Fruit fly (Drosophila melanogaster) whole organism, embryonic: ENCODE data around the gene CG32032.

ENCODE experiments used
- Bgb ChIP-seq: fragments of 200-800 bp; sonication (Bioruptor generic); IDR thresholded peaks from 2 replicates; pipeline ENCODE4 v1.3.6; 2022; ENCODE audit warnings: missing biosample characterization, missing genetic modification characterization; ENCODE audit not compliant: partially characterized antibody
- CG10366 ChIP-seq: fragments of 200-800 bp; sonication (Bioruptor generic); IDR thresholded peaks from 2 replicates; pipeline ENCODE4 v1.3.6; 2022; ENCODE audit warnings: missing biosample characterization, missing genetic modification characterization
- CG12299 ChIP-seq: fragments of 200-800 bp; sonication (Bioruptor generic); optimal IDR thresholded peaks from 2 replicates; lab custom pipeline; 2018; ENCODE audit warnings: missing biosample characterization, mild to moderate bottlenecking, missing genetic modification characterization
- CG12942 ChIP-seq: fragments of 200-800 bp; sonication (Bioruptor generic); optimal IDR thresholded peaks from 3 replicates; lab custom pipeline; 2016; ENCODE audit warnings: missing biosample characterization, missing genetic modification characterization
- CG1603 ChIP-seq: fragments of 200-800 bp; sonication (Bioruptor generic); optimal IDR thresholded peaks from 2 replicates; lab custom pipeline; 2019; ENCODE audit warnings: missing biosample characterization, mild to moderate bottlenecking, missing genetic modification characterization, moderate library complexity
- CG18262 ChIP-seq: fragments of 200-800 bp; optimal IDR thresholded peaks from 3 replicates; lab custom pipeline; 2019; ENCODE audit warnings: missing biosample characterization, mild to moderate bottlenecking, missing genetic modification characterization, moderate library complexity
- CG2129 ChIP-seq: fragments of 200-800 bp; sonication (Bioruptor generic); IDR thresholded peaks from 2 replicates; pipeline ENCODE4 v1.3.6; 2022; ENCODE audit warnings: missing biosample characterization, missing genetic modification characterization; ENCODE audit not compliant: partially characterized antibody
- CG2199 ChIP-seq: fragments of 200-800 bp; sonication (Bioruptor generic); IDR thresholded peaks from 3 replicates; pipeline ENCODE4 v1.3.6; 2022; ENCODE audit warnings: missing biosample characterization, missing genetic modification characterization
- CG2202 ChIP-seq: fragments of 200-800 bp; sonication (Bioruptor generic); optimal IDR thresholded peaks from 2 replicates; lab custom pipeline; 2018; ENCODE audit warnings: missing biosample characterization, mild to moderate bottlenecking, missing genetic modification characterization
- CG3281 ChIP-seq: fragments of 200-800 bp; sonication (Bioruptor generic); optimal IDR thresholded peaks from 3 replicates; lab custom pipeline; 2017; ENCODE audit warnings: missing biosample characterization, mild to moderate bottlenecking, missing genetic modification characterization
- CG6175 ChIP-seq: fragments of 200-800 bp; sonication (Bioruptor generic); IDR thresholded peaks from 3 replicates; pipeline ENCODE4 v1.3.6; 2022; ENCODE audit warnings: missing biosample characterization, missing genetic modification characterization
- CG6791 ChIP-seq: fragments of 200-800 bp; sonication (Bioruptor generic); IDR thresholded peaks from 3 replicates; pipeline ENCODE4 v1.3.6; 2022; ENCODE audit warnings: missing biosample characterization, missing genetic modification characterization; ENCODE audit not compliant: partially characterized antibody
- CG8924 ChIP-seq: fragments of 200-800 bp; optimal IDR thresholded peaks from 3 replicates; lab custom pipeline; 2019; ENCODE audit warnings: missing biosample characterization, mild to moderate bottlenecking, missing genetic modification characterization, moderate library complexity
- CG9797 ChIP-seq: fragments of 200-800 bp; sonication (Bioruptor generic); optimal IDR thresholded peaks from 3 replicates; lab custom pipeline; 2018; ENCODE audit warnings: missing biosample characterization, mild to moderate bottlenecking, missing genetic modification characterization
- CHES-1-like ChIP-seq: fragments of 200-800 bp; sonication (Bioruptor generic); optimal IDR thresholded peaks from 2 replicates; lab custom pipeline; 2016; ENCODE audit warnings: missing biosample characterization, missing genetic modification characterization
- CTCF ChIP-seq: fragments of 200-800 bp; sonication (Bioruptor generic); optimal IDR thresholded peaks from 2 replicates; lab custom pipeline; 2017; ENCODE audit warnings: missing biosample characterization, mild to moderate bottlenecking, missing genetic modification characterization, moderate library complexity
- CoRest ChIP-seq: fragments of 200-800 bp; sonication (Bioruptor generic); optimal IDR thresholded peaks from 3 replicates; lab custom pipeline; 2018; ENCODE audit warnings: missing biosample characterization, mild to moderate bottlenecking, missing genetic modification characterization, moderate library complexity
- Dip3 ChIP-seq: fragments of 200-800 bp; sonication (Bioruptor generic); optimal IDR thresholded peaks from 3 replicates; lab custom pipeline; 2016; ENCODE audit warnings: missing biosample characterization, missing genetic modification characterization
- E2f1 ChIP-seq: fragments of 200-800 bp; sonication (Bioruptor generic); IDR thresholded peaks from 2 replicates; pipeline ENCODE4 v1.3.6; 2022; ENCODE audit warnings: missing biosample characterization, missing genetic modification characterization
- HLH4C ChIP-seq: fragments of 200-800 bp; sonication (Bioruptor generic); IDR thresholded peaks from 3 replicates; pipeline ENCODE4 v1.3.6; 2022; ENCODE audit warnings: missing biosample characterization, missing genetic modification characterization; ENCODE audit not compliant: partially characterized antibody
- Hr3 ChIP-seq: fragments of 200-800 bp; sonication (Bioruptor generic); optimal IDR thresholded peaks from 3 replicates; lab custom pipeline; 2016; ENCODE audit warnings: missing biosample characterization, missing genetic modification characterization
- Med ChIP-seq: fragments of 200-800 bp; sonication (Bioruptor generic); peaks from one replicate; lab custom pipeline; 2016; ENCODE audit warnings: missing biosample characterization, missing genetic modification characterization, mild to moderate bottlenecking, inconsistent platforms, moderate library complexity
- Opbp ChIP-seq: fragments of 200-800 bp; sonication (Bioruptor generic); IDR thresholded peaks from 3 replicates; pipeline ENCODE4 v1.3.6; 2022; ENCODE audit warnings: missing biosample characterization, missing genetic modification characterization; ENCODE audit not compliant: partially characterized antibody
- Side ChIP-seq: fragments of 200-800 bp; sonication (Bioruptor generic); optimal IDR thresholded peaks from 2 replicates; lab custom pipeline; 2016; ENCODE audit warnings: missing biosample characterization, missing genetic modification characterization
- Spps ChIP-seq: fragments of 200-800 bp; sonication (Bioruptor generic); optimal IDR thresholded peaks from 2 replicates; lab custom pipeline; 2018; ENCODE audit warnings: missing biosample characterization, mild to moderate bottlenecking, missing genetic modification characterization
- Sry-β ChIP-seq: fragments of 200-800 bp; sonication (Bioruptor generic); optimal IDR thresholded peaks from 2 replicates; lab custom pipeline; 2018; ENCODE audit warnings: missing biosample characterization, mild to moderate bottlenecking, missing genetic modification characterization, moderate library complexity
- Vsx1 ChIP-seq: fragments of 200-800 bp; sonication (Bioruptor generic); optimal IDR thresholded peaks from 2 replicates; lab custom pipeline; 2017; ENCODE audit warnings: missing biosample characterization, mild to moderate bottlenecking, missing genetic modification characterization, missing genetic modification reagents
- YL-1 ChIP-seq: fragments of 200-800 bp; sonication (Bioruptor generic); optimal IDR thresholded peaks from 3 replicates; lab custom pipeline; 2017; ENCODE audit warnings: missing biosample characterization, mild to moderate bottlenecking, missing genetic modification characterization
- az2 ChIP-seq: fragments of 200-800 bp; sonication (Bioruptor generic); optimal IDR thresholded peaks from 3 replicates; lab custom pipeline; 2016; ENCODE audit warnings: missing biosample characterization, missing genetic modification characterization
- chinmo ChIP-seq: fragments of 200-800 bp; sonication (Bioruptor generic); IDR thresholded peaks from 4 replicates; pipeline ENCODE4 v1.3.6; 2022; ENCODE audit warnings: missing biosample characterization, missing genetic modification characterization; ENCODE audit not compliant: partially characterized antibody
- ci ChIP-seq: fragments of 200-800 bp; sonication (Bioruptor generic); IDR thresholded peaks from 3 replicates; pipeline ENCODE4 v1.3.6; 2022; ENCODE audit warnings: missing biosample characterization, missing genetic modification characterization
- eve ChIP-seq, 2 experiments: fragments of >200 bp; optimal IDR thresholded peaks; 2 replicates each; lab custom pipeline; 2017; ENCODE audit warnings: missing biosample characterization in 2 of 2, missing genetic modification characterization in 2 of 2
- ewg ChIP-seq: fragments of 200-800 bp; sonication (Bioruptor generic); optimal IDR thresholded peaks from 3 replicates; lab custom pipeline; 2017; ENCODE audit warnings: mild to moderate bottlenecking, missing biosample characterization, missing genetic modification reagents, missing genetic modification characterization
- lilli ChIP-seq: fragments of 200-800 bp; sonication (Bioruptor generic); optimal IDR thresholded peaks from 3 replicates; lab custom pipeline; 2016; ENCODE audit warnings: missing biosample characterization, missing genetic modification characterization
- nom ChIP-seq: fragments of 200-800 bp; sonication (Bioruptor generic); optimal IDR thresholded peaks from 2 replicates; lab custom pipeline; 2017; ENCODE audit warnings: missing biosample characterization, missing genetic modification characterization, mild to moderate bottlenecking, moderate library complexity, missing genetic modification reagents
- salm ChIP-seq: fragments of 200-800 bp; sonication (Bioruptor generic); optimal IDR thresholded peaks from 2 replicates; lab custom pipeline; 2018; ENCODE audit warnings: missing biosample characterization, mild to moderate bottlenecking, missing genetic modification characterization
- schlank ChIP-seq: fragments of 200-800 bp; sonication (Bioruptor generic); optimal IDR thresholded peaks from 2 replicates; lab custom pipeline; 2018; ENCODE audit warnings: missing biosample characterization, mild to moderate bottlenecking, missing genetic modification characterization
- sens-2 ChIP-seq: fragments of 200-800 bp; sonication (Bioruptor generic); IDR thresholded peaks from 2 replicates; pipeline ENCODE4 v1.3.6; 2022; ENCODE audit warnings: missing biosample characterization, missing genetic modification characterization
- so ChIP-seq: fragments of 200-800 bp; sonication (Bioruptor generic); IDR thresholded peaks from 3 replicates; pipeline ENCODE4 v1.3.6; 2022; ENCODE audit warnings: missing biosample characterization, missing genetic modification characterization
- sob ChIP-seq: fragments of 200-800 bp; sonication (Bioruptor generic); IDR thresholded peaks from 2 replicates; pipeline ENCODE4 v1.3.6; 2022; ENCODE audit warnings: missing biosample characterization, missing genetic modification characterization
- tna ChIP-seq: fragments of 200-800 bp; sonication (Bioruptor generic); IDR thresholded peaks from 2 replicates; pipeline ENCODE4 v1.3.6; 2022; ENCODE audit warnings: missing biosample characterization, missing genetic modification characterization; ENCODE audit not compliant: partially characterized antibody
- tx ChIP-seq: fragments of 200-800 bp; sonication (Bioruptor generic); optimal IDR thresholded peaks from 2 replicates; lab custom pipeline; 2016; ENCODE audit warnings: missing biosample characterization, missing genetic modification characterization
- unc-4 ChIP-seq: fragments of 200-800 bp; sonication (Bioruptor generic); IDR thresholded peaks from 2 replicates; pipeline ENCODE4 v1.3.6; 2022; ENCODE audit warnings: missing biosample characterization, missing genetic modification characterization; ENCODE audit not compliant: partially characterized antibody

CG32032 gene

DNA sequence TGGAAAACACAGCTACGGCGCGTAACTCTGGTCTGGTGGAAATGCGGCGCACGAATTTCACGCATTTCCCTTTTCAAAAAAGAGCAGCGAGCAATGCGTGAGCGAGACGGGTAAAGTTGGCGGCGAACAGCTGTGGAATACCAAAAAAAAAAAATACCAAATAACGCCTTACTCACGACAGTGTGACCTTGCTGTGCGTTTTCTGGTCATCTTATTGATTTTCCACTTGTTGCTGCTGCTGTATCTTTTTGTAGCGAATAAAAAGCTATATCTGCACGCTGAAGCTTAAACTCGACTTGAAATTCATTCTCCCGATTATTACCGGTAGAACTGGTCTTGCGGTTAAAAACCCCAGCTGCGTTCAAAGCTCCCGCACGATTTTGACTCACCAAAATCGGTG, 41.5 kb downstream of the CG32032 start, which contains the start of the genes bol and Dhpr (continued):
- TF ChIP-seq YL-1 (peak; percentile 62), CG6791 (GFP tag; lab: Robert Waterston, UW) (0 out of 3 replicates have a peak, but pooled peaks have one; percentile 52), ewg (peak; percentile 78), Spps (tag; lab: Kevin White, UChicago) (no peak), Dip3 (GFP tag; lab: Kevin White, UChicago) (no peak), CG2129 (GFP tag; lab: Robert Waterston, UW) (no peak), sens-2 (GFP tag; lab: Robert Waterston, UW) (no peak), CoRest (tag; lab: Kevin White, UChicago) (no peak), Opbp (peak; percentile 68), tna (GFP tag; lab: Robert Waterston, UW) (no peak), CG3281 (GFP tag; lab: Kevin White, UChicago) (no peak), Hr3 (GFP tag; lab: Kevin White, UChicago) (no peak), CTCF (GFP tag; lab: Kevin White, UChicago) (peak; percentile 30), CG8924 (tag; lab: Kevin White, UChicago) (no peak), schlank (tag; lab: Kevin White, UChicago) (no peak), Med (peak; percentile 81), CG9797 (GFP tag; lab: Kevin White, UChicago) (peak; percentile 98), Sry-β (peak; percentile 85), ci (GFP tag; lab: Robert Waterston, UW) (peak; percentile 67; the same call in 2 of the 3 replicates), E2f1 (GFP tag; lab: Robert Waterston, UW) (no peak), salm (tag; lab: Kevin White, UChicago) (no peak), CG18262 (tag; lab: Kevin White, UChicago) (no peak), unc-4 (GFP tag; lab: Robert Waterston, UW) (peak; percentile 56), HLH4C (GFP tag; lab: Robert Waterston, UW) (0 out of 3 replicates have a peak, but pooled peaks have one; percentile 27), CG2199 (0 out of 3 replicates have a peak, but pooled peaks have one; percentile 40), CG10366 (GFP tag; lab: Robert Waterston, UW) (no peak), Vsx1 (no peak), lilli (no peak), Side (GFP tag; lab: Kevin White, UChicago) (no peak), nom (GFP tag; lab: Kevin White, UChicago) (peak; percentile 3), CG1603 (tag; lab: Kevin White, UChicago) (peak; percentile 66), CG12299 (tag; lab: Kevin White, UChicago) (peak; percentile 31), az2 (no peak), CG2202 (no peak), Bgb (GFP tag; lab: Robert Waterston, UW) (peak; percentile 46; the same call in 1 of the 2 replicates), CHES-1-like (GFP tag; lab: Kevin White, UChicago) (no peak), sob (peak; percentile 44; the same call in 1 of the 2 replicates), CG6175 (no peak), CG12942 (GFP tag; lab: Kevin White, UChicago) (no peak)

DNA sequence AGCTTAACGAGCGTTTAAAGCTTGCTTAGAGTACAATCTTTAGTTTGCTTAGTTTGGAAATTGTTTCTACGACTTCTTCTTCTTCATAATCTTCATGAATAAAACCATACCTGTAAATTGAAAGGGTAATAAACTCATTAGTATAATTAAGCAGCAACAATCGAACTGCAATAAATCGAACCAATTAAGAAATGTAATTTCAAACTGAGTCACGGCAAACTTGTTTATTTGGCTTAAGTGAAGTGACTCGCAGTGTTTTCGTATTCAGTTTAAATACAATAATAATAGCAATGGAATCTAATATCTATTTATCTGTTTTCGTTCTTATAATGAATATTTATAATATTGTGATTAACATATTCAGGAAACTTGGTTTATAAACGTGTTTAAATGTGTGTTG, 42.9 kb downstream of the CG32032 start:
- TF ChIP-seq chinmo (GFP tag; lab: Robert Waterston, UW) (0 out of 4 replicates have a peak, but pooled peaks have one; percentile 33), tx (GFP tag; lab: Kevin White, UChicago) (no peak), so (GFP tag; lab: Robert Waterston, UW) (no peak), eve (GFP tag; optimal IDR thresholded peaks at IDR 0.05; lab: Kevin White, UChicago) (peak in 1 of 2 experiments; percentile 54)
